Worm (Caenorhabditis elegans) whole organism, midembryonic: ENCODE data around the gene F21G4.1.

Experiments used
- T22C8.4 ChIP-seq: fragments of 200-800 bp; sonication (Bioruptor generic); IDR thresholded peaks from 2 replicates; pipeline ENCODE4 v1.3.6; 2022; ENCODE audit warnings: missing genetic modification characterization, missing compliant biosample characterization
- cog-1 ChIP-seq: sonication (generic microtip); optimal IDR thresholded peaks from 2 replicates; lab custom pipeline; 2016; ENCODE audit warnings: missing genetic modification characterization, missing compliant biosample characterization
- flt-1 ChIP-seq: fragments of 200-800 bp; sonication (Bioruptor generic); IDR thresholded peaks from 2 replicates; pipeline ENCODE4 v1.3.6; 2022; ENCODE audit warnings: missing genetic modification characterization, missing compliant biosample characterization
- klf-2 ChIP-seq: fragments of 200-800 bp; sonication (Bioruptor generic); conservative IDR thresholded peaks from 2 replicates; pipeline ENCODE4 v1.3.6; 2022; ENCODE audit warnings: missing genetic modification reagents, missing genetic modification characterization, missing compliant biosample characterization
- med-1 ChIP-seq: sonication (generic microtip); optimal IDR thresholded peaks from 2 replicates; lab custom pipeline; 2017; ENCODE audit warnings: missing genetic modification characterization, mild to moderate bottlenecking, missing compliant biosample characterization, antibody characterized with exemption, missing genetic modification reagents; ENCODE audit not compliant: insufficient read depth
- ref-1 ChIP-seq: fragments of 200-800 bp; sonication (Bioruptor generic); conservative IDR thresholded peaks from 2 replicates; pipeline ENCODE4 v1.3.6; 2022; ENCODE audit warnings: missing genetic modification reagents, missing genetic modification characterization, missing compliant biosample characterization
- tab-1 ChIP-seq: fragments of 200-800 bp; sonication (Bioruptor generic); IDR thresholded peaks from 2 replicates; pipeline ENCODE4 v1.3.6; 2022; ENCODE audit warnings: missing genetic modification characterization, missing compliant biosample characterization
- ztf-23 ChIP-seq: fragments of 200-800 bp; sonication (Bioruptor generic); IDR thresholded peaks from 2 replicates; pipeline ENCODE4 v1.3.6; 2022; ENCODE audit warnings: missing genetic modification reagents, missing genetic modification characterization, missing compliant biosample characterization
- ztf-29 ChIP-seq: fragments of 200-800 bp; sonication (Bioruptor generic); IDR thresholded peaks from 2 replicates; pipeline ENCODE4 v1.3.6; 2022; ENCODE audit warnings: missing genetic modification reagents, missing genetic modification characterization, missing compliant biosample characterization

ce11 chrX:9842102-9842501 lies 50.0 kb downstream of the F21G4.1 start:
- no peak for TF ChIP-seq flt-1 (GFP tag; lab: Robert Waterston, UW)
- TF ChIP-seq med-1 (GFP tag; lab: Kevin White, UChicago) = no peak
- no peak for TF ChIP-seq T22C8.4 (GFP tag; lab: Robert Waterston, UW)
- no peak for TF ChIP-seq klf-2 (GFP tag; lab: Robert Waterston, UW)
- TF ChIP-seq ztf-23 (GFP tag; lab: Robert Waterston, UW) = no peak
- no peak for TF ChIP-seq ref-1 (GFP tag; lab: Robert Waterston, UW)
- TF ChIP-seq cog-1 (tag; lab: Kevin White, UChicago) = no peak
- TF ChIP-seq ztf-29 (GFP tag; lab: Robert Waterston, UW) = no peak
- no peak for TF ChIP-seq tab-1 (GFP tag; lab: Robert Waterston, UW)
